Worm (Caenorhabditis elegans): Measurements from ENCODE around the gene F20D6.12.
A peak's percentile ranks its signal among the peaks of the same experiment; 100 is the strongest.

- TF ChIP-seq mbf-1 (tag; optimal IDR thresholded peaks at IDR 0.05) (no peak), lin-13 (GFP tag; optimal IDR thresholded peaks at IDR 0.05) (peak; percentile 77), zag-1 (tag; optimal IDR thresholded peaks at IDR 0.05) (peak; percentile 23), nhr-11 (tag; optimal IDR thresholded peaks at IDR 0.05) (peak; percentile 34), skn-1 (tag; optimal IDR thresholded peaks at IDR 0.05) (no peak), unc-55 (GFP tag; optimal IDR thresholded peaks at IDR 0.05) (no peak), crh-2 (tag; optimal IDR thresholded peaks at IDR 0.05) (peak; percentile 89), ama-1 (optimal IDR thresholded peaks at IDR 0.05) (peak; percentile 96), mdl-1 (tag; optimal IDR thresholded peaks at IDR 0.05) (peak; percentile 49 to 65), elt-1 (tag; optimal IDR thresholded peaks at IDR 0.05) (no peak), fos-1 (tag; optimal IDR thresholded peaks at IDR 0.05) (peak; percentile 80)
Measured at ce11 chrV:8228712-8229119, 38.8 kb upstream of the F20D6.12 start.
